Fruit fly (Drosophila melanogaster): ENCODE results near the gene Gr64e.

Gr64e gene

DNA sequence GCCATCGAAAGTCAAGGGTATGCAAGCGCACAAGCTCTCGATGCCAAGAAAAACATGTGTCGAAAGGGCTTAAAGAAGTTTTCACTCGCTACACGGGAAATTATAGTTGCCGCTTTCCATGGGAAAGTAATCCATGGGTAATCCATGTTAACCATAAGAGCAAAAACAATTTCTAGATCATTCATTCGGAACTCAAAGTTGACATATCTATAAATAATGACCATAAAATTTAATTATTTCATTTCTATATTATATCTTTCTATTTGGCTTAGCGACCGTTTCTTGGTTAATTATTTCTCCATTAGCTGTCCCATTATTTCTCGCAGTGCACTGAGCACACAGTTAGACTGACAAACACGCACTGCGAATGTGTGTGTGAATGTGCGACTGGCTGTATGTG, 31.2 kb upstream of the Gr64e start (continued):
- TF ChIP-seq CG4707 (GFP tag; optimal IDR thresholded peaks at IDR 0.05), result no peak
- no peak for TF ChIP-seq CG6813 (GFP tag; optimal IDR thresholded peaks at IDR 0.05)
- TF ChIP-seq salm (tag; optimal IDR thresholded peaks at IDR 0.05), result no peak
- peak; percentile 52 for TF ChIP-seq PHDP (tag; optimal IDR thresholded peaks at IDR 0.05)
- TF ChIP-seq CG9215 (GFP tag; IDR thresholded peaks at IDR 0.05), result peak; percentile 41; the same call in 1 of the 2 replicates
- TF ChIP-seq CG13624 (GFP tag; optimal IDR thresholded peaks at IDR 0.05), result no peak
- TF ChIP-seq Six4 (GFP tag; optimal IDR thresholded peaks at IDR 0.05), result no peak
- TF ChIP-seq CG12104 (GFP tag; optimal IDR thresholded peaks at IDR 0.05), result no peak
- TF ChIP-seq Oaz (GFP tag; IDR thresholded peaks at IDR 0.05), result no peak
- TF ChIP-seq Adf1 (GFP tag; IDR thresholded peaks at IDR 0.05), result no peak
- TF ChIP-seq CG8281 (tag; optimal IDR thresholded peaks at IDR 0.05), result no peak
- no peak for TF ChIP-seq CG8089 (GFP tag; optimal IDR thresholded peaks at IDR 0.05)
- no peak for TF ChIP-seq CG10565 (GFP tag; optimal IDR thresholded peaks at IDR 0.05)
- no peak for TF ChIP-seq vfl (GFP tag; optimal IDR thresholded peaks at IDR 0.05)
- TF ChIP-seq CG2129 (GFP tag; IDR thresholded peaks at IDR 0.05; ENCODE audit: partially characterized antibody), result no peak
- TF ChIP-seq Camta (GFP tag; optimal IDR thresholded peaks at IDR 0.05), result no peak
- TF ChIP-seq gfzf (GFP tag; optimal IDR thresholded peaks at IDR 0.05), result no peak
- no peak for TF ChIP-seq toy (GFP tag; IDR thresholded peaks at IDR 0.05)
- no peak for TF ChIP-seq CG34422 (GFP tag; IDR thresholded peaks at IDR 0.05)
- TF ChIP-seq hkb (optimal IDR thresholded peaks at IDR 0.05), result no peak
- no peak for TF ChIP-seq hkb (GFP tag; IDR thresholded peaks at IDR 0.05)
- TF ChIP-seq CG6765 (GFP tag; optimal IDR thresholded peaks at IDR 0.05), result peak; percentile 4
- no peak for TF ChIP-seq GATAe (GFP tag; conservative IDR thresholded peaks at IDR 0.05)
- peak; percentile 54 for TF ChIP-seq Xbp1 (GFP tag; optimal IDR thresholded peaks at IDR 0.05)
- TF ChIP-seq Sox102F (GFP tag; optimal IDR thresholded peaks at IDR 0.05), result peak; percentile 42
- no peak for TF ChIP-seq sima (GFP tag; optimal IDR thresholded peaks at IDR 0.05)
- TF ChIP-seq inv (GFP tag; IDR thresholded peaks at IDR 0.05; ENCODE audit: partially characterized antibody), result no peak
- no peak for TF ChIP-seq CG12155 (GFP tag; optimal IDR thresholded peaks at IDR 0.05)
- peak; percentile 36 for TF ChIP-seq Ssrp (tag; optimal IDR thresholded peaks at IDR 0.05)
- no peak for TF ChIP-seq Elba2 (GFP tag; optimal IDR thresholded peaks at IDR 0.05)
- TF ChIP-seq fd64A (GFP tag; optimal IDR thresholded peaks at IDR 0.05), result no peak
- no peak for TF ChIP-seq Doc3 (GFP tag; IDR thresholded peaks at IDR 0.05; ENCODE audit: partially characterized antibody)
- TF ChIP-seq crol (GFP tag; IDR thresholded peaks at IDR 0.05), result no peak
- TF ChIP-seq CkIIα-i1 (GFP tag; IDR thresholded peaks at IDR 0.05), result no peak
- TF ChIP-seq cg (GFP tag; optimal IDR thresholded peaks at IDR 0.05), result no peak
- no peak for TF ChIP-seq danr (GFP tag; IDR thresholded peaks at IDR 0.05)
- TF ChIP-seq az2 (GFP tag; optimal IDR thresholded peaks at IDR 0.05), result peak; percentile 27
- no peak for TF ChIP-seq CG42726 (GFP tag; IDR thresholded peaks at IDR 0.05; ENCODE audit: partially characterized antibody)
- no peak for TF ChIP-seq prd (optimal IDR thresholded peaks at IDR 0.05)
- peak; percentile 15; the same call in 1 of the 3 replicates for TF ChIP-seq prd (GFP tag; IDR thresholded peaks at IDR 0.05)
- peak; percentile 22; the same call in 1 of the 2 replicates for TF ChIP-seq slbo (GFP tag; IDR thresholded peaks at IDR 0.05)
- no peak for TF ChIP-seq pros (GFP tag; optimal IDR thresholded peaks at IDR 0.05)
- peak in 1 of 2 experiments; percentile 57 for TF ChIP-seq Hr51 (GFP tag; optimal IDR thresholded peaks at IDR 0.05)
- TF ChIP-seq Hand (GFP tag; optimal IDR thresholded peaks at IDR 0.05), result peak; percentile 75
- TF ChIP-seq CG7987 (GFP tag; optimal IDR thresholded peaks at IDR 0.05), result no peak
- no peak for TF ChIP-seq dimm (GFP tag; IDR thresholded peaks at IDR 0.05)
- no peak for TF ChIP-seq CG4282 (GFP tag; optimal IDR thresholded peaks at IDR 0.05)
- TF ChIP-seq HLH4C (GFP tag; IDR thresholded peaks at IDR 0.05; ENCODE audit: partially characterized antibody), result no peak
- no peak for TF ChIP-seq slou (GFP tag; optimal IDR thresholded peaks at IDR 0.05)
- peak; percentile 41 for TF ChIP-seq CG10543 (GFP tag; optimal IDR thresholded peaks at IDR 0.05)
- TF ChIP-seq sr (GFP tag; IDR thresholded peaks at IDR 0.05), result no peak
- TF ChIP-seq CG12744 (GFP tag; optimal IDR thresholded peaks at IDR 0.05), result no peak

All from whole organism, embryonic.